1 fruit fly cellular context compared by ENCODE assay signal in the genomic region with DNA sequence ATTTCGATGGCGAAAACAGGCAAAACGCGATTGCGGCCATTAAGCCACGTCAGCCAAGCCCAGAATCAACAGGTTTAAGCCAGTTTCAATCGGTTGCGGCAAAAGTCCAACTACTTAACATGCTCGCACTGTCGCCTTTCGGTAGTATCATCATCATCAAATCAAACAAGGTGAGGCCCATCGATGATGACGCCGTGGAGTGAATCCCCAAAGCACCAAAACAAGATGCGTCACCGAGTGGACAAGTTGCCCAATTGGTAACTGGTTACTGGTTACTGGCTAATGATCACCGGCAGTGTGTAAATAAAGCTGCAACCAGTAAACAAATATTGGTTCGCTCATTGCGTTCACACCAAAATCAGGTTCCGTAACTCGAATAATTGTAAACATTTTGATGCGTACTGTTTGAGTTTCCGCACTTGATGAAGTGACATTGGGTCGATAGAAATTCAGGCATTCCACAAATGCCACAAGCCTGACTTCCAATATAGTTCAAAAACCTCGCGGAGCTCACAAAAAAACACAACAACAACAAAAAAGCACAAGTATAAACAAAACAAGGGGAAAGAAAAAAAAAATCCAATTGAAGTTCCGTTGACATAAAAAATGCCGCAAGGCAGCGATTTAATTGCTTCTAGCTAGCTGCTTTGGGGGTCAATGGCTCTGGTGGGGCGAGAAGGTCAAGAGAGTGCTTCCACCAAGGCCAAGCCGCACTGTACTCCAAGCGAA.
TF ChIP-seq lines count a peak whose summit lies in the region.

No protein-coding gene starts in this region.

TF ChIP-seq in whole organism, embryonic, 481 proteins besides CTCF, POLR2A, EP300 and RAD21 (continued from another document and continues in another):
- TF ChIP-seq her (GFP tag; optimal IDR thresholded peaks at IDR 0.05; lab: Kevin White, UChicago) (peak; percentile 53), ara (GFP tag; IDR thresholded peaks at IDR 0.05; lab: Robert Waterston, UW) (peak; percentile 55), sd (tag; optimal IDR thresholded peaks at IDR 0.05; lab: Kevin White, UChicago) (peak; percentile 95), ssp (GFP tag; IDR thresholded peaks at IDR 0.05; lab: Robert Waterston, UW) (no peak), CG15696 (tag; optimal IDR thresholded peaks at IDR 0.05; lab: Kevin White, UChicago) (peak; percentile 20), dmrt11E (tag; optimal IDR thresholded peaks at IDR 0.05; lab: Kevin White, UChicago) (peak; percentile 29), hb (GFP tag; IDR thresholded peaks at IDR 0.05; lab: Robert Waterston, UW; ENCODE audit: partially characterized antibody) (no peak), Gug (GFP tag; IDR thresholded peaks at IDR 0.05; lab: Robert Waterston, UW) (no peak), maf-S (GFP tag; optimal IDR thresholded peaks at IDR 0.05; lab: Kevin White, UChicago) (no peak), CG30431 (GFP tag; optimal IDR thresholded peaks at IDR 0.05; lab: Kevin White, UChicago) (no peak), CG9876 (GFP tag; optimal IDR thresholded peaks at IDR 0.05; lab: Kevin White, UChicago) (no peak), zfh2 (GFP tag; optimal IDR thresholded peaks at IDR 0.05; lab: Kevin White, UChicago) (no peak), CG33213 (GFP tag; optimal IDR thresholded peaks at IDR 0.05; lab: Kevin White, UChicago) (peak; percentile 78), bab2 (GFP tag; optimal IDR thresholded peaks at IDR 0.05; lab: Kevin White, UChicago) (no peak), CG3407 (GFP tag; optimal IDR thresholded peaks at IDR 0.05; lab: Kevin White, UChicago) (peak; percentile 82), dysf (GFP tag; IDR thresholded peaks at IDR 0.05; lab: Robert Waterston, UW) (no peak), run (tag; optimal IDR thresholded peaks at IDR 0.05; lab: Kevin White, UChicago) (peak; percentile 59), scrt (GFP tag; optimal IDR thresholded peaks at IDR 0.05; lab: Kevin White, UChicago) (peak; percentile 43), CG5245 (GFP tag; optimal IDR thresholded peaks at IDR 0.05; lab: Kevin White, UChicago) (no peak), CG3838 (GFP tag; optimal IDR thresholded peaks at IDR 0.05; lab: Kevin White, UChicago) (peak; percentile 32), tap (tag; optimal IDR thresholded peaks at IDR 0.05; lab: Kevin White, UChicago) (peak; percentile 41), mam (GFP tag; optimal IDR thresholded peaks at IDR 0.05; lab: Kevin White, UChicago) (no peak), mld (GFP tag; IDR thresholded peaks at IDR 0.05; lab: Robert Waterston, UW; ENCODE audit: partially characterized antibody) (no peak), CG10959 (GFP tag; IDR thresholded peaks at IDR 0.05; lab: Robert Waterston, UW) (no peak), nau (GFP tag; optimal IDR thresholded peaks at IDR 0.05; lab: Kevin White, UChicago) (peak; percentile 84), prd (optimal IDR thresholded peaks at IDR 0.05; lab: Kevin White, UChicago) (no peak), prd (GFP tag; IDR thresholded peaks at IDR 0.05; lab: Robert Waterston, UW) (no peak), Ada2b (GFP tag; IDR thresholded peaks at IDR 0.05; lab: Robert Waterston, UW) (no peak), CG42726 (GFP tag; IDR thresholded peaks at IDR 0.05; lab: Robert Waterston, UW; ENCODE audit: partially characterized antibody) (no peak), CG13775 (GFP tag; optimal IDR thresholded peaks at IDR 0.05; lab: Kevin White, UChicago) (no peak), klu (GFP tag; IDR thresholded peaks at IDR 0.05; lab: Robert Waterston, UW) (no peak), CG9797 (GFP tag; optimal IDR thresholded peaks at IDR 0.05; lab: Kevin White, UChicago) (no peak), CG2678 (tag; optimal IDR thresholded peaks at IDR 0.05; lab: Kevin White, UChicago) (peak; percentile 73), CG12942 (GFP tag; optimal IDR thresholded peaks at IDR 0.05; lab: Kevin White, UChicago) (peak; percentile 36), CG18262 (tag; optimal IDR thresholded peaks at IDR 0.05; lab: Kevin White, UChicago) (peak; percentile 42), Dek (tag; optimal IDR thresholded peaks at IDR 0.05; lab: Kevin White, UChicago) (no peak), CG8388 (GFP tag; optimal IDR thresholded peaks at IDR 0.05; lab: Kevin White, UChicago) (no peak), zen2 (GFP tag; IDR thresholded peaks at IDR 0.05; lab: Robert Waterston, UW; ENCODE audit: partially characterized antibody) (no peak), Neu2 (GFP tag; optimal IDR thresholded peaks at IDR 0.05; lab: Kevin White, UChicago; ENCODE audit: borderline replicate concordance) (no peak), Dip3 (GFP tag; optimal IDR thresholded peaks at IDR 0.05; lab: Kevin White, UChicago) (no peak), chinmo (GFP tag; IDR thresholded peaks at IDR 0.05; lab: Robert Waterston, UW; ENCODE audit: partially characterized antibody) (peak; percentile 75; the same call in 3 of the 4 replicates), dimm (GFP tag; IDR thresholded peaks at IDR 0.05; lab: Robert Waterston, UW) (no peak), pzg (GFP tag; optimal IDR thresholded peaks at IDR 0.05; lab: Kevin White, UChicago) (no peak), vfl (GFP tag; optimal IDR thresholded peaks at IDR 0.05; lab: Kevin White, UChicago) (no peak), CG4282 (GFP tag; optimal IDR thresholded peaks at IDR 0.05; lab: Kevin White, UChicago) (peak; percentile 5), CG8089 (GFP tag; optimal IDR thresholded peaks at IDR 0.05; lab: Kevin White, UChicago) (peak; percentile 60), tgo (GFP tag; IDR thresholded peaks at IDR 0.05; lab: Robert Waterston, UW) (no peak), Dad (GFP tag; optimal IDR thresholded peaks at IDR 0.05; lab: Kevin White, UChicago) (peak; percentile 38), odd (GFP tag; optimal IDR thresholded peaks at IDR 0.05; lab: Kevin White, UChicago) (peak; percentile 82), CG4730 (GFP tag; IDR thresholded peaks at IDR 0.05; lab: Robert Waterston, UW) (no peak; the same call in 1 of the 2 replicates), Blimp-1 (GFP tag; optimal IDR thresholded peaks at IDR 0.05; lab: Kevin White, UChicago) (peak; percentile 67), CG4707 (GFP tag; optimal IDR thresholded peaks at IDR 0.05; lab: Kevin White, UChicago) (peak; percentile 75), eve (GFP tag; optimal IDR thresholded peaks at IDR 0.05; lab: Kevin White, UChicago) (peak in 1 of 2 experiments; percentile 85), jumu (GFP tag; optimal IDR thresholded peaks at IDR 0.05; lab: Kevin White, UChicago) (peak; percentile 10), CG10274 (GFP tag; optimal IDR thresholded peaks at IDR 0.05; lab: Kevin White, UChicago) (no peak), CG10979 (tag; optimal IDR thresholded peaks at IDR 0.05; lab: Kevin White, UChicago) (peak; percentile 20), Antp (GFP tag; optimal IDR thresholded peaks at IDR 0.05; lab: Kevin White, UChicago) (peak; percentile 2), fu2 (GFP tag; optimal IDR thresholded peaks at IDR 0.05; lab: Kevin White, UChicago) (no peak), repo (GFP tag; optimal IDR thresholded peaks at IDR 0.05; lab: Kevin White, UChicago) (peak; percentile 53), nerfin-2 (GFP tag; IDR thresholded peaks at IDR 0.05; lab: Robert Waterston, UW; ENCODE audit: partially characterized antibody) (no peak), cg (GFP tag; optimal IDR thresholded peaks at IDR 0.05; lab: Kevin White, UChicago) (no peak), Atf3 (GFP tag; optimal IDR thresholded peaks at IDR 0.05; lab: Kevin White, UChicago) (peak; percentile 56), bowl (GFP tag; IDR thresholded peaks at IDR 0.05; lab: Robert Waterston, UW) (no peak), Atf-2 (GFP tag; optimal IDR thresholded peaks at IDR 0.05; lab: Kevin White, UChicago) (peak; percentile 14), pfk (GFP tag; optimal IDR thresholded peaks at IDR 0.05; lab: Kevin White, UChicago) (peak; percentile 32), Side (GFP tag; optimal IDR thresholded peaks at IDR 0.05; lab: Kevin White, UChicago) (peak; percentile 54), Elba2 (GFP tag; optimal IDR thresholded peaks at IDR 0.05; lab: Kevin White, UChicago) (no peak), CG1529 (GFP tag; optimal IDR thresholded peaks at IDR 0.05; lab: Kevin White, UChicago) (peak; percentile 65), sob (GFP tag; IDR thresholded peaks at IDR 0.05; lab: Robert Waterston, UW) (no peak; the same call in 1 of the 2 replicates), CG1603 (tag; optimal IDR thresholded peaks at IDR 0.05; lab: Kevin White, UChicago) (peak; percentile 75), CG31441 (GFP tag; IDR thresholded peaks at IDR 0.05; lab: Robert Waterston, UW) (peak; percentile 56), inv (GFP tag; IDR thresholded peaks at IDR 0.05; lab: Robert Waterston, UW; ENCODE audit: partially characterized antibody) (no peak), chn (GFP tag; optimal IDR thresholded peaks at IDR 0.05; lab: Kevin White, UChicago) (no peak), CG9215 (GFP tag; IDR thresholded peaks at IDR 0.05; lab: Robert Waterston, UW) (no peak), B-H1 (GFP tag; IDR thresholded peaks at IDR 0.05; lab: Robert Waterston, UW) (peak; percentile 30; the same call in 1 of the 3 replicates), hth (optimal IDR thresholded peaks at IDR 0.05; lab: Kevin White, UChicago) (no peak), disco-r (GFP tag; optimal IDR thresholded peaks at IDR 0.05; lab: Kevin White, UChicago) (no peak), Adf1 (GFP tag; IDR thresholded peaks at IDR 0.05; lab: Robert Waterston, UW) (no peak), trh (GFP tag; optimal IDR thresholded peaks at IDR 0.05; lab: Kevin White, UChicago) (no peak), nom (GFP tag; optimal IDR thresholded peaks at IDR 0.05; lab: Kevin White, UChicago) (no peak), CoRest (tag; optimal IDR thresholded peaks at IDR 0.05; lab: Kevin White, UChicago) (peak; percentile 28), CG10147 (GFP tag; optimal IDR thresholded peaks at IDR 0.05; lab: Kevin White, UChicago) (peak; percentile 19), Dref (GFP tag; IDR thresholded peaks at IDR 0.05; lab: Robert Waterston, UW) (no peak), ewg (GFP tag; optimal IDR thresholded peaks at IDR 0.05; lab: Kevin White, UChicago) (peak; percentile 48), Ptx1 (GFP tag; IDR thresholded peaks at IDR 0.05; lab: Robert Waterston, UW) (no peak), CG8359 (GFP tag; optimal IDR thresholded peaks at IDR 0.05; lab: Kevin White, UChicago; ENCODE audit: borderline replicate concordance) (peak; percentile 25), btn (GFP tag; optimal IDR thresholded peaks at IDR 0.05; lab: Kevin White, UChicago) (peak; percentile 42), ac (GFP tag; optimal IDR thresholded peaks at IDR 0.05; lab: Kevin White, UChicago) (no peak), Dp (GFP tag; optimal IDR thresholded peaks at IDR 0.05; lab: Kevin White, UChicago) (no peak), hkb (optimal IDR thresholded peaks at IDR 0.05; lab: Kevin White, UChicago) (no peak), hkb (GFP tag; IDR thresholded peaks at IDR 0.05; lab: Robert Waterston, UW) (peak; percentile 81), sima (GFP tag; optimal IDR thresholded peaks at IDR 0.05; lab: Kevin White, UChicago) (no peak), B-H2 (GFP tag; optimal IDR thresholded peaks at IDR 0.05; lab: Kevin White, UChicago) (no peak), esg (GFP tag; conservative IDR thresholded peaks at IDR 0.05; lab: Robert Waterston, UW) (no peak), PHDP (tag; optimal IDR thresholded peaks at IDR 0.05; lab: Kevin White, UChicago) (peak; percentile 71), Hr3 (GFP tag; optimal IDR thresholded peaks at IDR 0.05; lab: Kevin White, UChicago) (no peak), CG8290 (GFP tag; optimal IDR thresholded peaks at IDR 0.05; lab: Kevin White, UChicago) (peak; percentile 69), CG8290 (tag; optimal IDR thresholded peaks at IDR 0.05; lab: Kevin White, UChicago) (peak; percentile 34 to 84), CG2116 (GFP tag; optimal IDR thresholded peaks at IDR 0.05; lab: Kevin White, UChicago) (peak; percentile 39), tin (GFP tag; optimal IDR thresholded peaks at IDR 0.05; lab: Kevin White, UChicago) (peak; percentile 31), CG13287 (GFP tag; IDR thresholded peaks at IDR 0.05; lab: Robert Waterston, UW; ENCODE audit: partially characterized antibody) (no peak), CG14050 (GFP tag; IDR thresholded peaks at IDR 0.05; lab: Robert Waterston, UW) (no peak), Hsf (GFP tag; optimal IDR thresholded peaks at IDR 0.05; lab: Kevin White, UChicago) (no peak), CG30020 (tag; optimal IDR thresholded peaks at IDR 0.05; lab: Kevin White, UChicago) (no peak), CG7786 (GFP tag; optimal IDR thresholded peaks at IDR 0.05; lab: Kevin White, UChicago) (no peak), CG4424 (GFP tag; optimal IDR thresholded peaks at IDR 0.05; lab: Kevin White, UChicago) (peak; percentile 51), GATAe (GFP tag; conservative IDR thresholded peaks at IDR 0.05; lab: Robert Waterston, UW) (no peak), sna (GFP tag; IDR thresholded peaks at IDR 0.05; lab: Robert Waterston, UW; ENCODE audit: partially characterized antibody) (no peak), zf30C (GFP tag; optimal IDR thresholded peaks at IDR 0.05; lab: Kevin White, UChicago) (no peak), CG2129 (GFP tag; IDR thresholded peaks at IDR 0.05; lab: Robert Waterston, UW; ENCODE audit: partially characterized antibody) (no peak), CrebB (tag; optimal IDR thresholded peaks at IDR 0.05; lab: Kevin White, UChicago) (peak; percentile 86), NC2β (GFP tag; optimal IDR thresholded peaks at IDR 0.05; lab: Kevin White, UChicago) (no peak), HLH4C (GFP tag; IDR thresholded peaks at IDR 0.05; lab: Robert Waterston, UW; ENCODE audit: partially characterized antibody) (no peak), CG9727 (GFP tag; optimal IDR thresholded peaks at IDR 0.05; lab: Kevin White, UChicago) (peak; percentile 59), CG15011 (GFP tag; optimal IDR thresholded peaks at IDR 0.05; lab: Kevin White, UChicago) (peak; percentile 55), Oli (tag; optimal IDR thresholded peaks at IDR 0.05; lab: Kevin White, UChicago) (no peak), CG8765 (GFP tag; IDR thresholded peaks at IDR 0.05; lab: Robert Waterston, UW) (no peak), CG13296 (GFP tag; optimal IDR thresholded peaks at IDR 0.05; lab: Kevin White, UChicago) (peak; percentile 78), Ravus (GFP tag; IDR thresholded peaks at IDR 0.05; lab: Robert Waterston, UW) (no peak), NFAT (GFP tag; IDR thresholded peaks at IDR 0.05; lab: Robert Waterston, UW) (no peak), dmrt99B (tag; optimal IDR thresholded peaks at IDR 0.05; lab: Kevin White, UChicago) (peak; percentile 69), peb (GFP tag; IDR thresholded peaks at IDR 0.05; lab: Robert Waterston, UW) (no peak), CG5180 (GFP tag; optimal IDR thresholded peaks at IDR 0.05; lab: Kevin White, UChicago) (peak; percentile 79), grau (tag; optimal IDR thresholded peaks at IDR 0.05; lab: Kevin White, UChicago) (peak; percentile 45), CG30403 (GFP tag; optimal IDR thresholded peaks at IDR 0.05; lab: Kevin White, UChicago) (peak; percentile 21)
